Worm (Caenorhabditis elegans) whole organism, early embryonic: ENCODE results near the gene aakg-3.

ENCODE experiments used
- ama-1 ChIP-seq: fragments of 150-350 bp; optimal IDR thresholded peaks from 2 replicates; lab custom pipeline; 2014
- ceh-13 ChIP-seq: fragments of 200-800 bp; sonication (Bioruptor generic); optimal IDR thresholded peaks from 2 replicates; lab custom pipeline; 2018; ENCODE audit warnings: mild to moderate bottlenecking, missing genetic modification characterization, missing compliant biosample characterization
- hmbx-1 ChIP-seq: sonication (generic microtip); optimal IDR thresholded peaks from 2 replicates; lab custom pipeline; 2016; ENCODE audit warnings: mild to moderate bottlenecking, missing genetic modification characterization, missing compliant biosample characterization
- sea-1 ChIP-seq: fragments of 200-800 bp; sonication (Bioruptor generic); conservative IDR thresholded peaks from 2 replicates; pipeline ENCODE4 v1.3.6; 2022; ENCODE audit warnings: missing genetic modification characterization, missing compliant biosample characterization
- tbx-37 ChIP-seq: fragments of 200-800 bp; sonication (Bioruptor generic); conservative IDR thresholded peaks from 2 replicates; pipeline ENCODE4 v1.3.6; 2022; ENCODE audit warnings: missing genetic modification reagents, missing genetic modification characterization, missing compliant biosample characterization

- TF ChIP-seq ceh-13 (GFP tag; lab: Kevin White, UChicago) (no peak), sea-1 (GFP tag; lab: Robert Waterston, UW) (no peak), ama-1 (lab: Kevin White, UChicago) (no peak), hmbx-1 (tag; lab: Kevin White, UChicago) (no peak), tbx-37 (no peak)
Measured at ce11 chrX:2996318-2996717, 20.1 kb downstream of the aakg-3 start.
